Fruit fly (Drosophila melanogaster) whole organism, embryonic: ENCODE measurements around the gene Csas.

Experiments used
- Bgb ChIP-seq: fragments of 200-800 bp; sonication (Bioruptor generic); IDR thresholded peaks from 2 replicates; pipeline ENCODE4 v1.3.6; 2022; ENCODE audit warnings: missing biosample characterization, missing genetic modification characterization; ENCODE audit not compliant: partially characterized antibody
- CG11504 ChIP-seq: fragments of 200-800 bp; sonication (Bioruptor generic); optimal IDR thresholded peaks from 3 replicates; lab custom pipeline; 2019; ENCODE audit warnings: missing biosample characterization, mild to moderate bottlenecking, missing genetic modification characterization, moderate library complexity
- CG12104 ChIP-seq: fragments of 200-800 bp; sonication (Bioruptor generic); optimal IDR thresholded peaks from 3 replicates; lab custom pipeline; 2016; ENCODE audit warnings: missing biosample characterization, missing genetic modification characterization
- CG12659 ChIP-seq: fragments of 200-800 bp; sonication (Bioruptor generic); optimal IDR thresholded peaks from 3 replicates; lab custom pipeline; 2017; ENCODE audit warnings: mild to moderate bottlenecking, missing biosample characterization, missing genetic modification reagents, missing genetic modification characterization
- CG13424 ChIP-seq: fragments of 200-800 bp; sonication (Bioruptor generic); optimal IDR thresholded peaks from 2 replicates; lab custom pipeline; 2019; ENCODE audit warnings: missing biosample characterization, mild to moderate bottlenecking, missing genetic modification characterization, moderate library complexity
- CG15514 ChIP-seq: fragments of 200-800 bp; sonication (Bioruptor generic); optimal IDR thresholded peaks from 3 replicates; lab custom pipeline; 2017; ENCODE audit warnings: missing biosample characterization, missing genetic modification characterization, mild to moderate bottlenecking, moderate library complexity, missing genetic modification reagents
- CG16813 ChIP-seq: fragments of 200-800 bp; sonication (Bioruptor generic); IDR thresholded peaks from 3 replicates; pipeline ENCODE4 v1.3.6; 2022; ENCODE audit warnings: missing biosample characterization, missing genetic modification characterization; ENCODE audit not compliant: partially characterized antibody
- CG2129 ChIP-seq: fragments of 200-800 bp; sonication (Bioruptor generic); IDR thresholded peaks from 2 replicates; pipeline ENCODE4 v1.3.6; 2022; ENCODE audit warnings: missing biosample characterization, missing genetic modification characterization; ENCODE audit not compliant: partially characterized antibody
- CG2199 ChIP-seq: fragments of 200-800 bp; sonication (Bioruptor generic); IDR thresholded peaks from 3 replicates; pipeline ENCODE4 v1.3.6; 2022; ENCODE audit warnings: missing biosample characterization, missing genetic modification characterization
- CG3281 ChIP-seq: fragments of 200-800 bp; sonication (Bioruptor generic); optimal IDR thresholded peaks from 3 replicates; lab custom pipeline; 2017; ENCODE audit warnings: missing biosample characterization, mild to moderate bottlenecking, missing genetic modification characterization
- CG3726 ChIP-seq: fragments of 200-800 bp; sonication (Bioruptor generic); IDR thresholded peaks from 3 replicates; pipeline ENCODE4, ENCODE4 v1.3.6; 2022; ENCODE audit warnings: missing biosample characterization, missing genetic modification characterization
- CG4282 ChIP-seq: fragments of 200-800 bp; sonication (Bioruptor generic); optimal IDR thresholded peaks from 2 replicates; lab custom pipeline; 2016; ENCODE audit warnings: missing biosample characterization, missing genetic modification characterization
- CG43689 ChIP-seq: fragments of 200-800 bp; sonication (Bioruptor generic); IDR thresholded peaks from 2 replicates; pipeline ENCODE4 v1.3.6; 2022; ENCODE audit warnings: missing biosample characterization, missing genetic modification characterization
- CG6272 ChIP-seq: fragments of 200-800 bp; sonication (Bioruptor generic); IDR thresholded peaks from 2 replicates; pipeline ENCODE4 v1.3.6; 2022; ENCODE audit warnings: missing biosample characterization, missing genetic modification characterization
- CG6791 ChIP-seq: fragments of 200-800 bp; sonication (Bioruptor generic); IDR thresholded peaks from 3 replicates; pipeline ENCODE4 v1.3.6; 2022; ENCODE audit warnings: missing biosample characterization, missing genetic modification characterization; ENCODE audit not compliant: partially characterized antibody
- CG7271 ChIP-seq: fragments of 200-800 bp; sonication (Bioruptor generic); optimal IDR thresholded peaks from 2 replicates; lab custom pipeline; 2018; ENCODE audit warnings: missing biosample characterization, mild to moderate bottlenecking, missing genetic modification characterization, moderate library complexity
- CG8359 ChIP-seq: fragments of 200-800 bp; sonication (Bioruptor generic); optimal IDR thresholded peaks from 2 replicates; lab custom pipeline; 2017; ENCODE audit warnings: missing biosample characterization, mild to moderate bottlenecking, missing genetic modification characterization, borderline replicate concordance
- CG8765 ChIP-seq: fragments of 200-800 bp; sonication (Bioruptor generic); IDR thresholded peaks from 2 replicates; pipeline ENCODE4 v1.3.6; 2022; ENCODE audit warnings: missing biosample characterization, missing genetic modification characterization
- CG9797 ChIP-seq: fragments of 200-800 bp; sonication (Bioruptor generic); optimal IDR thresholded peaks from 3 replicates; lab custom pipeline; 2018; ENCODE audit warnings: missing biosample characterization, mild to moderate bottlenecking, missing genetic modification characterization
- CG9876 ChIP-seq: fragments of 200-800 bp; sonication (Bioruptor generic); optimal IDR thresholded peaks from 2 replicates; lab custom pipeline; 2016; ENCODE audit warnings: missing biosample characterization, missing genetic modification characterization
- CHES-1-like ChIP-seq: fragments of 200-800 bp; sonication (Bioruptor generic); optimal IDR thresholded peaks from 2 replicates; lab custom pipeline; 2016; ENCODE audit warnings: missing biosample characterization, missing genetic modification characterization
- Camta ChIP-seq: fragments of 200-800 bp; sonication (Bioruptor generic); optimal IDR thresholded peaks from 2 replicates; lab custom pipeline; 2016; ENCODE audit warnings: missing biosample characterization, missing genetic modification characterization
- E2f2 ChIP-seq: fragments of 200-800 bp; sonication (Bioruptor generic); IDR thresholded peaks from 2 replicates; pipeline ENCODE4 v1.3.6; 2022; ENCODE audit warnings: missing biosample characterization, missing genetic modification characterization
- Ets65A ChIP-seq: fragments of 200-800 bp; sonication (Bioruptor generic); peaks from one replicate; lab custom pipeline; 2016; ENCODE audit warnings: missing biosample characterization, missing genetic modification characterization
- Ets97D ChIP-seq: fragments of 200-800 bp; sonication (Bioruptor generic); optimal IDR thresholded peaks from 3 replicates; lab custom pipeline; 2016; ENCODE audit warnings: missing biosample characterization, missing genetic modification characterization
- Fer2 ChIP-seq: fragments of 200-800 bp; sonication (Bioruptor generic); optimal IDR thresholded peaks from 2 replicates; lab custom pipeline; 2018; ENCODE audit warnings: missing biosample characterization, mild to moderate bottlenecking, missing genetic modification characterization, moderate library complexity
- Hr3 ChIP-seq: fragments of 200-800 bp; sonication (Bioruptor generic); optimal IDR thresholded peaks from 3 replicates; lab custom pipeline; 2016; ENCODE audit warnings: missing biosample characterization, missing genetic modification characterization
- MESR4 ChIP-seq: fragments of 200-800 bp; sonication (Bioruptor generic); optimal IDR thresholded peaks from 2 replicates; lab custom pipeline; 2018; ENCODE audit warnings: missing biosample characterization, mild to moderate bottlenecking, missing genetic modification characterization, moderate library complexity
- Myb ChIP-seq: fragments of 200-800 bp; sonication (Bioruptor generic); optimal IDR thresholded peaks from 2 replicates; lab custom pipeline; 2016; ENCODE audit warnings: missing biosample characterization, missing genetic modification characterization
- NC2β ChIP-seq: fragments of 200-800 bp; sonication (Bioruptor generic); optimal IDR thresholded peaks from 2 replicates; lab custom pipeline; 2016; ENCODE audit warnings: missing biosample characterization, missing genetic modification characterization
- Opbp ChIP-seq: fragments of 200-800 bp; sonication (Bioruptor generic); IDR thresholded peaks from 3 replicates; pipeline ENCODE4 v1.3.6; 2022; ENCODE audit warnings: missing biosample characterization, missing genetic modification characterization; ENCODE audit not compliant: partially characterized antibody
- Ravus ChIP-seq: fragments of 200-800 bp; sonication (Bioruptor generic); IDR thresholded peaks from 2 replicates; pipeline ENCODE4 v1.3.6; 2022; ENCODE audit warnings: missing biosample characterization, missing genetic modification characterization
- YL-1 ChIP-seq: fragments of 200-800 bp; sonication (Bioruptor generic); optimal IDR thresholded peaks from 3 replicates; lab custom pipeline; 2017; ENCODE audit warnings: missing biosample characterization, mild to moderate bottlenecking, missing genetic modification characterization
- ap ChIP-seq: fragments of 200-800 bp; sonication (Bioruptor generic); IDR thresholded peaks from 2 replicates; pipeline ENCODE4 v1.3.6; 2022; ENCODE audit warnings: missing biosample characterization, missing genetic modification characterization
- ato ChIP-seq: fragments of 200-800 bp; sonication (Bioruptor generic); IDR thresholded peaks from 2 replicates; pipeline ENCODE4 v1.3.6; 2022; ENCODE audit warnings: missing biosample characterization, missing genetic modification characterization; ENCODE audit not compliant: partially characterized antibody
- corto ChIP-seq: fragments of 200-800 bp; sonication (Bioruptor generic); optimal IDR thresholded peaks from 2 replicates; lab custom pipeline; 2016; ENCODE audit warnings: missing biosample characterization, mild to moderate bottlenecking, missing genetic modification characterization, moderate library complexity
- fd102C ChIP-seq: fragments of 200-800 bp; sonication (Bioruptor generic); optimal IDR thresholded peaks from 2 replicates; lab custom pipeline; 2018; ENCODE audit warnings: missing biosample characterization, mild to moderate bottlenecking, missing genetic modification characterization, moderate library complexity
- gfzf ChIP-seq: fragments of 200-800 bp; sonication (Bioruptor generic); optimal IDR thresholded peaks from 2 replicates; lab custom pipeline; 2016; ENCODE audit warnings: missing biosample characterization, mild to moderate bottlenecking, missing genetic modification characterization, moderate library complexity
- gt ChIP-seq: fragments of 200-800 bp; sonication (Bioruptor generic); IDR thresholded peaks from 2 replicates; pipeline ENCODE4 v1.3.6; 2022; ENCODE audit warnings: missing biosample characterization, missing genetic modification characterization
- hb ChIP-seq: fragments of 200-800 bp; sonication (Bioruptor generic); IDR thresholded peaks from 3 replicates; pipeline ENCODE4 v1.3.6; 2022; ENCODE audit warnings: missing biosample characterization, missing genetic modification characterization; ENCODE audit not compliant: partially characterized antibody
- klu ChIP-seq: fragments of 200-800 bp; sonication (Bioruptor generic); IDR thresholded peaks from 2 replicates; pipeline ENCODE4 v1.3.6; 2022; ENCODE audit warnings: missing biosample characterization, missing genetic modification characterization
- mam ChIP-seq: fragments of 200-800 bp; sonication (Bioruptor generic); optimal IDR thresholded peaks from 3 replicates; lab custom pipeline; 2016; ENCODE audit warnings: missing biosample characterization, missing genetic modification characterization
- p53 ChIP-seq: fragments of 200-800 bp; sonication (Bioruptor generic); optimal IDR thresholded peaks from 2 replicates; lab custom pipeline; 2016; ENCODE audit warnings: missing biosample characterization, missing genetic modification characterization
- ranshi ChIP-seq: fragments of 200-800 bp; sonication (Bioruptor generic); IDR thresholded peaks from 2 replicates; pipeline ENCODE4 v1.3.6; 2022; ENCODE audit warnings: missing biosample characterization, missing genetic modification characterization
- run ChIP-seq: fragments of 200-800 bp; sonication (Bioruptor generic); optimal IDR thresholded peaks from 3 replicates; lab custom pipeline; 2018; ENCODE audit warnings: missing biosample characterization, mild to moderate bottlenecking, missing genetic modification characterization
- sd ChIP-seq: fragments of 200-800 bp; sonication (Bioruptor generic); optimal IDR thresholded peaks from 3 replicates; lab custom pipeline; 2018; ENCODE audit warnings: missing biosample characterization, mild to moderate bottlenecking, missing genetic modification characterization, moderate library complexity
- sna ChIP-seq: fragments of 200-800 bp; sonication (Bioruptor generic); IDR thresholded peaks from 2 replicates; pipeline ENCODE4 v1.3.6; 2022; ENCODE audit warnings: missing biosample characterization, missing genetic modification characterization; ENCODE audit not compliant: partially characterized antibody
- so ChIP-seq: fragments of 200-800 bp; sonication (Bioruptor generic); IDR thresholded peaks from 3 replicates; pipeline ENCODE4 v1.3.6; 2022; ENCODE audit warnings: missing biosample characterization, missing genetic modification characterization
- stc ChIP-seq: fragments of 200-800 bp; sonication (Bioruptor generic); IDR thresholded peaks from 2 replicates; pipeline ENCODE4 v1.3.6; 2022; ENCODE audit warnings: missing biosample characterization, missing genetic modification characterization
- wdn ChIP-seq: fragments of 200-800 bp; sonication (Bioruptor generic); IDR thresholded peaks from 2 replicates; pipeline ENCODE4 v1.3.6; 2022; ENCODE audit warnings: missing biosample characterization, missing genetic modification characterization

Gene Csas

DNA sequence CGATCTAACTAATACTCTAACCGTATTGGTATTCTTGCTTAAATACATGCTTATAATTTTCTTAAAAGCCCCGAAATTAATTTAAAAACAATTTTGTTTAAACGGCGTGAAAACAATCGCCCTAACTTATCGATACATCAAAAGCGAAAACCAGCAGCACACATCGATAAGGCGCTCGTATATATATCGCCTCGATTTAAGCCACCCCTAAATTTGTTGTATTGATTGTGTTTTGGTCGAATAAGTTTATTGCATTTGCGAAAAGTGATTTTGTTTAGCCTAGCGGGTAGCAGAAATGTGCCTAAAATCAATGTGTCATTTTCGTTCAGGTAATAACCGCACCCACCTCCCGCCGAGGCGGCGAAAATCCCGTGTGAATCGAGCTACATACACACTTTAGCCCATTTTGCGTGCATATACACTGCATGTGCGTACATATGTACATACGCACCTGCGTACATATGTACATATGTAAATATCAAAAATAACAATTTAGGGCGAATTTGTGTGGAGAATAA, 3.0 kb upstream of the Csas start, which contains the start of the genes CG7646 and Nca (continued):
- TF ChIP-seq fd102C: no peak
- TF ChIP-seq CG4282: no peak
- TF ChIP-seq sna (GFP tag; lab: Robert Waterston, UW): peak; percentile 85
- no peak for TF ChIP-seq wdn (GFP tag; lab: Robert Waterston, UW)
- TF ChIP-seq E2f2 (GFP tag; lab: Robert Waterston, UW): peak; percentile 73
- TF ChIP-seq gfzf: peak; percentile 27
- no peak for TF ChIP-seq NC2β
- TF ChIP-seq klu: no peak
- TF ChIP-seq Ets65A (GFP tag; lab: Kevin White, UChicago): peak; percentile 86
- no peak for TF ChIP-seq CG43689 (GFP tag; lab: Robert Waterston, UW)
- peak; percentile 21 for TF ChIP-seq CG12104
- peak; percentile 95 for TF ChIP-seq CG6791
- TF ChIP-seq ap (GFP tag; lab: Robert Waterston, UW): no peak
- peak; percentile 39 for TF ChIP-seq CHES-1-like (GFP tag; lab: Kevin White, UChicago)
- peak; percentile 50 for TF ChIP-seq CG12659 (GFP tag; lab: Kevin White, UChicago)
- no peak; the same call in 1 of the 2 replicates for TF ChIP-seq stc (GFP tag; lab: Robert Waterston, UW)
- no peak for TF ChIP-seq CG3726 (GFP tag; lab: Robert Waterston, UW)
- peak; percentile 86 for TF ChIP-seq ato (GFP tag; lab: Robert Waterston, UW)
- peak; percentile 92 for TF ChIP-seq Myb
- no peak for TF ChIP-seq Fer2
- TF ChIP-seq run: no peak
- TF ChIP-seq Camta: no peak
- no peak for TF ChIP-seq so
- TF ChIP-seq YL-1 (GFP tag; lab: Kevin White, UChicago): peak; percentile 65
- no peak for TF ChIP-seq gt
- TF ChIP-seq Bgb (GFP tag; lab: Robert Waterston, UW): peak; percentile 96
- TF ChIP-seq Ets97D (GFP tag; lab: Kevin White, UChicago): peak; percentile 31
- peak; percentile 69 for TF ChIP-seq CG2129
- TF ChIP-seq Opbp (GFP tag; lab: Robert Waterston, UW): peak; percentile 94
- peak; percentile 90 for TF ChIP-seq hb (GFP tag; lab: Robert Waterston, UW)
- no peak for TF ChIP-seq corto (GFP tag; lab: Kevin White, UChicago)
- TF ChIP-seq Ravus: no peak
- TF ChIP-seq ranshi (GFP tag; lab: Robert Waterston, UW): peak; percentile 78; the same call in 1 of the 2 replicates
- no peak for TF ChIP-seq p53 (GFP tag; lab: Kevin White, UChicago)
- TF ChIP-seq sd (tag; lab: Kevin White, UChicago): no peak
- TF ChIP-seq CG13424 (tag; lab: Kevin White, UChicago): peak; percentile 12
- peak; percentile 91 for TF ChIP-seq CG16813 (GFP tag; lab: Robert Waterston, UW)
- no peak for TF ChIP-seq CG8765 (GFP tag; lab: Robert Waterston, UW)
- peak; percentile 6 for TF ChIP-seq CG9797 (GFP tag; lab: Kevin White, UChicago)
- TF ChIP-seq CG11504 (tag; lab: Kevin White, UChicago): no peak
- peak; percentile 89 for TF ChIP-seq MESR4 (GFP tag; lab: Kevin White, UChicago)
- no peak for TF ChIP-seq CG9876 (GFP tag; lab: Kevin White, UChicago)
- no peak for TF ChIP-seq CG8359
- TF ChIP-seq CG15514 (GFP tag; lab: Kevin White, UChicago): peak; percentile 89
- no peak for TF ChIP-seq CG6272
- no peak for TF ChIP-seq mam (GFP tag; lab: Kevin White, UChicago)
- no peak for TF ChIP-seq CG7271 (tag; lab: Kevin White, UChicago)
- TF ChIP-seq Hr3 (GFP tag; lab: Kevin White, UChicago): no peak
- TF ChIP-seq CG2199: no peak
- peak; percentile 28 for TF ChIP-seq CG3281 (GFP tag; lab: Kevin White, UChicago)
